Worm (Caenorhabditis elegans): ENCODE results near the gene F38E11.6.

Gene F38E11.6

ce11 chrIV:9477135-9477928, 10.0 kb upstream of the F38E11.6 start, which contains the start of gene wrt-3 (continued):
- TF ChIP-seq ref-2 (tag; optimal IDR thresholded peaks at IDR 0.05) = peak; percentile 94
- TF ChIP-seq unc-42 (tag; optimal IDR thresholded peaks at IDR 0.05) = peak; percentile 43
- TF ChIP-seq ceh-30 (tag; optimal IDR thresholded peaks at IDR 0.05) = peak; percentile 19
- TF ChIP-seq ceh-14 (tag; optimal IDR thresholded peaks at IDR 0.05) = peak; percentile 84
- no peak for TF ChIP-seq ama-1 (optimal IDR thresholded peaks at IDR 0.05)
- TF ChIP-seq ceh-2 (tag; optimal IDR thresholded peaks at IDR 0.05) = peak; percentile 89
- peak; percentile 94 for TF ChIP-seq fkh-6 (tag; optimal IDR thresholded peaks at IDR 0.05)
- no peak for TF ChIP-seq pha-4 (tag; optimal IDR thresholded peaks at IDR 0.05)
- peak; percentile 91 for TF ChIP-seq npax-4 (tag; optimal IDR thresholded peaks at IDR 0.05)
- peak; percentile 94 for TF ChIP-seq Y22D7AL.16 (tag; optimal IDR thresholded peaks at IDR 0.05)
- TF ChIP-seq ceh-48 (tag; optimal IDR thresholded peaks at IDR 0.05) = peak; percentile 94
- TF ChIP-seq odd-2 (tag; optimal IDR thresholded peaks at IDR 0.05) = peak; percentile 68
- peak; percentile 83 for TF ChIP-seq mec-3 (tag; optimal IDR thresholded peaks at IDR 0.05; ENCODE audit: borderline replicate concordance)
- peak; percentile 93 for TF ChIP-seq lin-11 (tag; optimal IDR thresholded peaks at IDR 0.05)
- peak; percentile 94 for TF ChIP-seq K02D7.2 (tag; optimal IDR thresholded peaks at IDR 0.05)
- TF ChIP-seq sox-2 (GFP tag; IDR thresholded peaks at IDR 0.05) = peak; percentile 92
- peak; percentile 92 for TF ChIP-seq ahr-1 (tag; optimal IDR thresholded peaks at IDR 0.05)
- no peak for TF ChIP-seq nhr-11 (tag; optimal IDR thresholded peaks at IDR 0.05)
- peak; percentile 93 for TF ChIP-seq ceh-34 (tag; optimal IDR thresholded peaks at IDR 0.05)
- peak; percentile 14 for TF ChIP-seq hlh-30 (tag; optimal IDR thresholded peaks at IDR 0.05; ENCODE audit: insufficient read depth)
- TF ChIP-seq K09A11.1 (tag; optimal IDR thresholded peaks at IDR 0.05; ENCODE audit: insufficient read depth) = peak; percentile 77
- TF ChIP-seq lim-6 (tag; optimal IDR thresholded peaks at IDR 0.05) = peak; percentile 83
- TF ChIP-seq rnt-1 (tag; optimal IDR thresholded peaks at IDR 0.05) = peak; percentile 79
- peak; percentile 84 for TF ChIP-seq hlh-8 (tag; optimal IDR thresholded peaks at IDR 0.05)
- no peak for TF ChIP-seq pax-1 (tag; optimal IDR thresholded peaks at IDR 0.05)
- peak; percentile 97 for TF ChIP-seq fax-1 (tag; optimal IDR thresholded peaks at IDR 0.05)
- peak; percentile 91 for TF ChIP-seq hlh-13 (GFP tag; optimal IDR thresholded peaks at IDR 0.05)
- TF ChIP-seq gmeb-2 (tag; optimal IDR thresholded peaks at IDR 0.05) = peak; percentile 93
- peak; percentile 80 for TF ChIP-seq zip-5 (tag; optimal IDR thresholded peaks at IDR 0.05)

- no peak for TF ChIP-seq pha-2 (tag; optimal IDR thresholded peaks at IDR 0.05)
- no peak for TF ChIP-seq ceh-24 (tag; optimal IDR thresholded peaks at IDR 0.05)
- no peak for TF ChIP-seq ceh-45 (GFP tag; IDR thresholded peaks at IDR 0.05)
- no peak for TF ChIP-seq nhr-232 (tag; optimal IDR thresholded peaks at IDR 0.05)
- no peak for TF ChIP-seq nhr-11 (tag; optimal IDR thresholded peaks at IDR 0.05)
- no peak for TF ChIP-seq ceh-14 (tag; optimal IDR thresholded peaks at IDR 0.05)
- no peak for TF ChIP-seq unc-86 (tag; optimal IDR thresholded peaks at IDR 0.05)
- no peak for TF ChIP-seq unc-3 (GFP tag; conservative IDR thresholded peaks at IDR 0.05)
- TF ChIP-seq unc-3 (tag; optimal IDR thresholded peaks at IDR 0.05) = no peak
- no peak for TF ChIP-seq K02D7.2 (tag; optimal IDR thresholded peaks at IDR 0.05)
- no peak for TF ChIP-seq elt-4 (tag; optimal IDR thresholded peaks at IDR 0.05)
- TF ChIP-seq gmeb-2 (tag; optimal IDR thresholded peaks at IDR 0.05) = no peak
Measured at ce11 chrIV:9469293-9469692, 2.0 kb upstream of the F38E11.6 start.

ce11 chrIV:9464345-9464783, 3.0 kb downstream of the F38E11.6 start:
- no peak for TF ChIP-seq C38D4.7 (GFP tag; optimal IDR thresholded peaks at IDR 0.05)
- no peak for TF ChIP-seq ets-4 (tag; optimal IDR thresholded peaks at IDR 0.05)
- no peak for TF ChIP-seq syd-9 (tag; optimal IDR thresholded peaks at IDR 0.05)
- TF ChIP-seq ama-1 (optimal IDR thresholded peaks at IDR 0.05) = peak; percentile 57

All from whole organism, late embryonic.